Worm (Caenorhabditis elegans): ENCODE measurements around the gene M176.4.

M176.4 gene

ce11 chrII:9431119-9431518 lies 13.0 kb downstream of the M176.4 start:
- TF ChIP-seq sea-2 (GFP tag; optimal IDR thresholded peaks at IDR 0.05) (no peak), fkh-10 (GFP tag; optimal IDR thresholded peaks at IDR 0.05) (peak; percentile 75)

- TF ChIP-seq lin-15B (tag; optimal IDR thresholded peaks at IDR 0.05): no peak
- TF ChIP-seq ztf-4 (tag; optimal IDR thresholded peaks at IDR 0.05): no peak
- no peak for TF ChIP-seq ZK546.5 (tag; optimal IDR thresholded peaks at IDR 0.05)
- no peak for TF ChIP-seq nhr-12 (tag; optimal IDR thresholded peaks at IDR 0.05)
- TF ChIP-seq egl-5 (tag; optimal IDR thresholded peaks at IDR 0.05): no peak
- TF ChIP-seq egl-27 (tag; optimal IDR thresholded peaks at IDR 0.05): no peak
- no peak for TF ChIP-seq elt-1 (tag; optimal IDR thresholded peaks at IDR 0.05)
- TF ChIP-seq nhr-43 (tag; optimal IDR thresholded peaks at IDR 0.05; ENCODE audit: poor library complexity, severe bottlenecking): no peak
- TF ChIP-seq lsy-12 (tag; optimal IDR thresholded peaks at IDR 0.05): no peak
- TF ChIP-seq nhr-25 (tag; optimal IDR thresholded peaks at IDR 0.05): no peak
- no peak for TF ChIP-seq tbx-2 (tag; optimal IDR thresholded peaks at IDR 0.05)
- no peak for TF ChIP-seq unc-39 (tag; optimal IDR thresholded peaks at IDR 0.05)
- TF ChIP-seq ceh-82 (tag; optimal IDR thresholded peaks at IDR 0.05): no peak
- no peak for TF ChIP-seq fkh-10 (GFP tag; optimal IDR thresholded peaks at IDR 0.05)
- no peak for TF ChIP-seq aly-2 (tag; optimal IDR thresholded peaks at IDR 0.05)
- TF ChIP-seq hmg-11 (tag; optimal IDR thresholded peaks at IDR 0.05): no peak
- TF ChIP-seq ceh-9 (tag; optimal IDR thresholded peaks at IDR 0.05): no peak
Measured at ce11 chrII:9433609-9434008, 15.4 kb downstream of the M176.4 start, which contains the start of gene kin-15. TSS of gene kin-15 (minus strand) at chrII:9433709.

ce11 chrII:9436009-9436408 lies 17.8 kb downstream of the M176.4 start, which contains the start of gene kin-16:
TSS of gene kin-16 (minus strand) at chrII:9436109.
- TF ChIP-seq mml-1 (tag; optimal IDR thresholded peaks at IDR 0.05) (no peak), elt-2 (tag; optimal IDR thresholded peaks at IDR 0.05) (no peak), tbx-2 (tag; optimal IDR thresholded peaks at IDR 0.05) (no peak), nhr-43 (tag; optimal IDR thresholded peaks at IDR 0.05; ENCODE audit: poor library complexity, severe bottlenecking) (no peak)

- TF ChIP-seq hmg-11 (tag; optimal IDR thresholded peaks at IDR 0.05) (no peak), nhr-67 (tag; optimal IDR thresholded peaks at IDR 0.05) (no peak), zag-1 (tag; optimal IDR thresholded peaks at IDR 0.05) (no peak), fos-1 (tag; optimal IDR thresholded peaks at IDR 0.05) (no peak), ztf-11 (tag; optimal IDR thresholded peaks at IDR 0.05) (no peak), nhr-12 (tag; optimal IDR thresholded peaks at IDR 0.05) (no peak), R02D3.7 (tag; optimal IDR thresholded peaks at IDR 0.05) (no peak), ceh-28 (tag; optimal IDR thresholded peaks at IDR 0.05) (no peak), jun-1 (tag; optimal IDR thresholded peaks at IDR 0.05) (no peak), skn-1 (tag; optimal IDR thresholded peaks at IDR 0.05) (no peak), lin-15B (tag; optimal IDR thresholded peaks at IDR 0.05) (no peak), nhr-11 (tag; optimal IDR thresholded peaks at IDR 0.05) (no peak), nhr-23 (tag; optimal IDR thresholded peaks at IDR 0.05) (no peak), unc-39 (tag; optimal IDR thresholded peaks at IDR 0.05) (no peak)
Measured at ce11 chrII:9438227-9438626, 20.1 kb downstream of the M176.4 start, which contains the start of gene chil-13. TSS of gene chil-13 (minus strand) at chrII:9438327.

ce11 chrII:9438853-9439252 lies 20.7 kb downstream of the M176.4 start:
- TF ChIP-seq nhr-67 (tag; optimal IDR thresholded peaks at IDR 0.05) (no peak), ceh-16 (tag; optimal IDR thresholded peaks at IDR 0.05) (no peak), unc-62 (GFP tag; optimal IDR thresholded peaks at IDR 0.05) (no peak), nhr-23 (tag; optimal IDR thresholded peaks at IDR 0.05) (no peak), fkh-10 (GFP tag; optimal IDR thresholded peaks at IDR 0.05) (no peak), eor-1 (tag; optimal IDR thresholded peaks at IDR 0.05) (no peak), ceh-28 (tag; optimal IDR thresholded peaks at IDR 0.05) (no peak), fos-1 (tag; optimal IDR thresholded peaks at IDR 0.05) (no peak), unc-39 (tag; optimal IDR thresholded peaks at IDR 0.05) (no peak), ZK546.5 (tag; optimal IDR thresholded peaks at IDR 0.05) (no peak), egl-27 (tag; optimal IDR thresholded peaks at IDR 0.05) (no peak), fkh-2 (tag; optimal IDR thresholded peaks at IDR 0.05) (no peak), daf-12 (tag; optimal IDR thresholded peaks at IDR 0.05) (no peak), elt-3 (tag; optimal IDR thresholded peaks at IDR 0.05) (no peak), lsy-12 (tag; optimal IDR thresholded peaks at IDR 0.05) (no peak), zag-1 (tag; optimal IDR thresholded peaks at IDR 0.05) (no peak), R02D3.7 (tag; optimal IDR thresholded peaks at IDR 0.05) (no peak), nhr-43 (tag; optimal IDR thresholded peaks at IDR 0.05; ENCODE audit: poor library complexity, severe bottlenecking) (no peak)

Data from whole organism, L3 larva.